Fruit fly (Drosophila melanogaster): ENCODE measurements around the gene CG33643.

CG33643 gene

DNA sequence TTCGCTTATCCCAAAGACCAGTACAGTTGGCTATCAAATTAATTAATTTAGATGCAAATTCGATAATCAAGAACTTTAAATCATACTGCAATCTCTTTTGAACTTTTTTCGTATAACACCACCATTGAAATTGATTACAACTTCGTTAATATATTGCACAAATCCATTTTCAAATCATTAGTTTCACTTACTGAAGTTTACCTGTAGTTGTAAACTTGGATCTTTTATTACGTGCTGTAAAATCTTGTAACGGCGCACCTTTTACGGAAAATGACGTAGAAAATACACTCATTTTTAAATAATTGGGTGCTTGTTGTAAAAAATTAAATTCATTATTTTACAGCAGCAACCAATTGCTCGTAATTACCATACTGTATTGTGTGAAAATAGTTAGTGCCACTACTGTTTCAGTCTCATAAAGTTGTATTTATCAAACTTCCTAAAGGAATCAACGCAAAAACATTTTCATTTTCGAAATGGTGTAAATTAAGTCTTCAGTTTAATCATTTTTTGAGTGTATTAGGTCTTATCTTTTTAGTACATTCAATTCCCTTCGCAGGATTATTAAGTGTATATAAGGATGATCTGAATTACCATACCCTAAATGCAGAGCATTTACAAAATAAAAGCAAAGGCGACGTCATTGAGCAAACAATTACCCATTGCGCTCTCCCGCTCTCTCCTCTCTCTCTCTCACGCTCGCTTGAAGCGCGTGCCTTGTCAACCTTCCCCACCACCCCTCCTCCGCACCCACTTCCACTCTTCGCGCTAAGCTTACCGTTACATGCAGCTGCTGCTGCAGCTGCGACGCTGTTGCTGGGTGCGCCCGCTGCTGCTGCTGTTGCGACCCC is 18.5 kb upstream of the CG33643 start:
- TF ChIP-seq CG15710 (tag; optimal IDR thresholded peaks at IDR 0.05) (peak; percentile 25), CG12605 (GFP tag; IDR thresholded peaks at IDR 0.05) (peak; percentile 48; the same call in 1 of the 2 replicates), Snoo (tag; optimal IDR thresholded peaks at IDR 0.05) (no peak), CG17806 (tag; optimal IDR thresholded peaks at IDR 0.05) (no peak), CG8159 (tag; optimal IDR thresholded peaks at IDR 0.05) (peak; percentile 24), D1 (tag; optimal IDR thresholded peaks at IDR 0.05) (peak; percentile 14), Pif1A (GFP tag; optimal IDR thresholded peaks at IDR 0.05) (peak; percentile 20), CG13204 (GFP tag; optimal IDR thresholded peaks at IDR 0.05) (no peak), CG10348 (GFP tag; IDR thresholded peaks at IDR 0.05) (no peak), rn (GFP tag; IDR thresholded peaks at IDR 0.05) (no peak), CG34367 (tag; optimal IDR thresholded peaks at IDR 0.05) (peak; percentile 8), gl (tag; optimal IDR thresholded peaks at IDR 0.05) (no peak), fd96Ca (GFP tag; IDR thresholded peaks at IDR 0.05) (peak; percentile 8; the same call in 1 of the 3 replicates), CG14655 (GFP tag; optimal IDR thresholded peaks at IDR 0.05) (peak; percentile 27), CG8301 (tag; optimal IDR thresholded peaks at IDR 0.05) (no peak), CG9948 (tag; optimal IDR thresholded peaks at IDR 0.05) (no peak), CG32121 (GFP tag; IDR thresholded peaks at IDR 0.05) (peak; percentile 39; the same call in 1 of the 2 replicates), CG4496 (GFP tag; IDR thresholded peaks at IDR 0.05) (peak; percentile 63), Ets98B (GFP tag; IDR thresholded peaks at IDR 0.05) (peak; percentile 55), Pif1B (GFP tag; optimal IDR thresholded peaks at IDR 0.05) (peak; percentile 1), EcR (GFP tag; optimal IDR thresholded peaks at IDR 0.05) (no peak)

DNA sequence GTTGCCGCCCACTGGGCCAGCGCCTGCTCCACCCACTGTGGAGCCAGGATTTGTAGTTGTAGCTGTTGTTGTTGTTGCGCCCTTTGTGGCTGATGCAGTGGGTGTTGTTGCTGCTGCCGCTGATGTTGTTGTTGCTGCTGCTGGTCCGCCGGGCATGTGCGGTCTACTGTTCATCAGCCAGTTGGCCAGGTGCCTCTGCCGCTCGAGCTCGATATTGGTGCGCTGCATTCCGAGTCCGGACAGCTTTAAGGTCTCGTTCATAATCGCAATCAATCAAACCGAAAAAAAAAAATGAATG is 17.9 kb upstream of the CG33643 start:
- TF ChIP-seq CG32121 (GFP tag; IDR thresholded peaks at IDR 0.05) (no peak), CG13204 (GFP tag; optimal IDR thresholded peaks at IDR 0.05) (peak; percentile 97), fd96Ca (GFP tag; IDR thresholded peaks at IDR 0.05) (no peak)

DNA sequence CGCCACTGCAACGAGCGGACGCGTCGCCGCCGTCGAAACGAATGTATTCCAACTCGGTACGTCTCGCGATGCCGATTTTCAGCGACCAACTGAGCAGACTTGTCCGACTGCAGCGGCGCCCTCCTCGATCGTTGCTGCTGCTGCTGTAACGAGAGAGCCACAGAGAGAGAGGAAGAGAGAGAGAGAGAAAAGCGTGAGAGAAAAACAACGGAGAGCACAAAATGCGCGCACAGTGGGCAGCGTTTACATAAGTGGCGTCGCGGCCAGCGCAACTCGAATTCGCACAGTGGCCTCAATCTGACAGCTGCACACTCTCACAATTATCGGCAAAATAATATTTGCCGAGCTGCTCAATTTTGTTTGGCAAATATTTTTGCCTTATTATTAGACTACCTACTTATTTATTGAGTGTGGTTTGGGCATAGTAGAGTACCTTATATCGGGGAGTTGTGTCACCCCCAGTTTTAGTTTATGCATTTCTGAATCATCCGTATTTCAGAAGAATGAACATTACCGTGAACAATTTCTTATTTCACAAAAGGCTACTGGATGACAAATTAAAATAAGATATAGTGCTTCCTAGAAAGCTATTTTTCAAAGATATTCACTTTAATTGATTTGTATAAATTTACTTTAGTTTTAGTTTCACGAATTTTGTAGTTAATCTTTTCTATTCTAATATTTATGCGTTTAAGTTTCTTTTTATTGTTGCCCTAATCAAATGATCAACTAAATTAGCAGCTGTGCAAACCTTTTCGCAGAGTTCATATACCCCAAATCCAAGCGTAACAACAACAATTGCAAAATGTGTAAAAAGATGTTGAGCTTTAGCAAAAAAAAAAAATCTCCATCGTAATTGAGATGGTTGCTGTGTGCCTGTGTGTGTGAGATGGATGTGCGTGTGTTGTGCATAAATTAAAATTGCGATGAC is 17.3 kb upstream of the CG33643 start:
- no peak for TF ChIP-seq CG34367 (tag; optimal IDR thresholded peaks at IDR 0.05)
- peak; percentile 77 for TF ChIP-seq CG12605 (GFP tag; IDR thresholded peaks at IDR 0.05)
- peak; percentile 62 for TF ChIP-seq CG4496 (GFP tag; IDR thresholded peaks at IDR 0.05)
- TF ChIP-seq Snoo (tag; optimal IDR thresholded peaks at IDR 0.05), result no peak
- peak; percentile 15 for TF ChIP-seq CG9948 (tag; optimal IDR thresholded peaks at IDR 0.05)
- TF ChIP-seq fd96Ca (GFP tag; IDR thresholded peaks at IDR 0.05), result peak; percentile 68; the same call in 2 of the 3 replicates
- TF ChIP-seq CG10348 (GFP tag; IDR thresholded peaks at IDR 0.05), result no peak
- TF ChIP-seq gl (tag; optimal IDR thresholded peaks at IDR 0.05), result peak; percentile 20
- peak; percentile 70 for TF ChIP-seq CG14655 (GFP tag; optimal IDR thresholded peaks at IDR 0.05)
- peak; percentile 50 for TF ChIP-seq Pif1B (GFP tag; optimal IDR thresholded peaks at IDR 0.05)
- no peak; the same call in 1 of the 2 replicates for TF ChIP-seq CG32121 (GFP tag; IDR thresholded peaks at IDR 0.05)
- TF ChIP-seq CG13204 (GFP tag; optimal IDR thresholded peaks at IDR 0.05), result peak; percentile 85
- peak; percentile 51 for TF ChIP-seq CG8159 (tag; optimal IDR thresholded peaks at IDR 0.05)
- peak; percentile 79 for TF ChIP-seq Ets98B (GFP tag; IDR thresholded peaks at IDR 0.05)
- peak; percentile 37 for TF ChIP-seq CG15710 (tag; optimal IDR thresholded peaks at IDR 0.05)
- peak; percentile 19 for TF ChIP-seq Pif1A (GFP tag; optimal IDR thresholded peaks at IDR 0.05)
- TF ChIP-seq CG8301 (tag; optimal IDR thresholded peaks at IDR 0.05), result peak; percentile 42
- peak; percentile 25 for TF ChIP-seq D1 (tag; optimal IDR thresholded peaks at IDR 0.05)
- peak; percentile 29 for TF ChIP-seq CG17806 (tag; optimal IDR thresholded peaks at IDR 0.05)
- no peak for TF ChIP-seq rn (GFP tag; IDR thresholded peaks at IDR 0.05)
- no peak for TF ChIP-seq EcR (GFP tag; optimal IDR thresholded peaks at IDR 0.05)

DNA sequence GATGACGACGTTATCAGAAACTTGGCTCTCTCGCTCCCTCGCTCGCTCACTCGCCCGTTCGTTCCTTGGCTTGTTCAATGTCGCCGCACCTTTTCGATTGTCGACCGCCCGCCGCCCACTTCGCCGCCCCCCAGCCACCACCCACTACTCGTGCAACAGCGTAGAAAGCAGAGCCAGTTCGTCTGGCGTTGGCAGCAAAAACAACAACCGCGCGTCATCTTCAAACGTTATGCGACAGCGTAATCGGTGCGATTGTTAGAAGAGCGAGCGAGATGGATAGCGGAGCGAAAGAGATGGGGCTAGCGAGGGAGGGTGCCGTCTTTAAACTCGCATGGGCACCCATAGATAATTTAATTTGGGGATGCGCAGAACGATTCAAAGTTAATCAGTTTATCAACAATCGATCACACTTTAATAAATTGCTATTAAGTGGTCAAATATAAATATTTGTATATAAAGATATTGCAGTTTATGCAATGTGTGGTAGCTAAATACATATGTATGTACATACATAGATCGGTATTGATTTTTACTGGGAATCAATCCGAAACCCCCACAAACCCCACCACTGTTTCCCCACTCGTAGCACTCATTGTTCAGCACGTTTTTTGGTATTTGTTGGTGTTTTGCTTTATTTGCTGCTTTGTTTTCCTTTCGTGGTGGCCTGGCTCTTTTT is 16.5 kb upstream of the CG33643 start:
- no peak for TF ChIP-seq CG9948 (tag; optimal IDR thresholded peaks at IDR 0.05)
- TF ChIP-seq Snoo (tag; optimal IDR thresholded peaks at IDR 0.05), result peak; percentile 78
- TF ChIP-seq CG15710 (tag; optimal IDR thresholded peaks at IDR 0.05), result peak; percentile 39
- TF ChIP-seq Ets98B (GFP tag; IDR thresholded peaks at IDR 0.05), result peak; percentile 7
- no peak for TF ChIP-seq CG17806 (tag; optimal IDR thresholded peaks at IDR 0.05)
- peak; percentile 83 for TF ChIP-seq CG13204 (GFP tag; optimal IDR thresholded peaks at IDR 0.05)
- peak; percentile 2; the same call in 1 of the 3 replicates for TF ChIP-seq CG4496 (GFP tag; IDR thresholded peaks at IDR 0.05)
- no peak for TF ChIP-seq gl (tag; optimal IDR thresholded peaks at IDR 0.05)
- TF ChIP-seq Pif1B (GFP tag; optimal IDR thresholded peaks at IDR 0.05), result no peak
- TF ChIP-seq rn (GFP tag; IDR thresholded peaks at IDR 0.05), result no peak
- TF ChIP-seq CG32121 (GFP tag; IDR thresholded peaks at IDR 0.05), result peak; percentile 38
- TF ChIP-seq CG8301 (tag; optimal IDR thresholded peaks at IDR 0.05), result peak; percentile 16
- 0 out of 2 replicates have a peak, but pooled peaks have one; percentile 13 for TF ChIP-seq CG12605 (GFP tag; IDR thresholded peaks at IDR 0.05)
- no peak for TF ChIP-seq CG34367 (tag; optimal IDR thresholded peaks at IDR 0.05)
- TF ChIP-seq CG10348 (GFP tag; IDR thresholded peaks at IDR 0.05), result peak; percentile 53; the same call in 1 of the 2 replicates
- no peak for TF ChIP-seq CG8159 (tag; optimal IDR thresholded peaks at IDR 0.05)
- TF ChIP-seq D1 (tag; optimal IDR thresholded peaks at IDR 0.05), result no peak
- TF ChIP-seq Pif1A (GFP tag; optimal IDR thresholded peaks at IDR 0.05), result no peak
- peak; percentile 86 for TF ChIP-seq EcR (GFP tag; optimal IDR thresholded peaks at IDR 0.05)
- TF ChIP-seq CG14655 (GFP tag; optimal IDR thresholded peaks at IDR 0.05), result peak; percentile 18
- peak; percentile 52; the same call in 2 of the 3 replicates for TF ChIP-seq fd96Ca (GFP tag; IDR thresholded peaks at IDR 0.05)

Measured in whole organism, pupa.